Fruit fly (Drosophila melanogaster): ENCODE data around the gene Lsp1beta.

The Lsp1beta gene

DNA sequence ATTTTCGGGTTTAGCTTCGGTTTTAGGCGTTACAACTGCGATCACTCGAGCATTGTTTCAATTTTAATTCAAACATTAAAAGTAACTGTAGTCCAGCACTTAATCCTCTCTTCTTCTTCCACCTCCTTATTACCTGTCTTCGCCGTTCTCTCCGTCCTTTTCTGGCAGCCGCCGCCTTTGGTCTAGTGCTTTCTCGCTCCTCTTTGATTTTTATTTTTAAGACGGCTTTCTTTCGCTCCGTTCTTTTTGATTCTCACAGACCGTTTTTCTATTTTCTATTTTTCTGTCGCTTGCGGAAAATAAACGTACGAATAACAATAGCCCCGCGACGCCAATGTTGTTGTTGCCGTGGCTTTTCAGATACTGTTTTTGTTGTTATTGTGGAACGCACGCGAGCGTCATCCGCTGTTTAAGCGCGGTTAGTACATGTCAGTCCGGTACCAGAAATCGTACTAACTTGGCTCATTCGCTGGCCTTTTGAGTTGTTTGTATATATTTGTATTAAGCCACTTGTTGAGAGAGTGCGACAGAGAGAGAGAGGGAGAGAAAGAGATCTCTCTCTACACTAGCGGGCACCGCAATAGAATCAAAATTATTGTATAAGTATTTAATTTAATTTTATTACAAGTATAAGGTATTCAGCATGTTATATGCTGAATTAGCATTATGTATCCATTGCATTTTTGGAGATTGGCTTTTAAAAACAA lies 30.2 kb upstream of the Lsp1beta start, which contains the start of gene aru (continued):
- TF ChIP-seq Myb (GFP tag; optimal IDR thresholded peaks at IDR 0.05) (no peak), trh (GFP tag; optimal IDR thresholded peaks at IDR 0.05) (no peak), psq (GFP tag; optimal IDR thresholded peaks at IDR 0.05) (peak; percentile 2), ttk (GFP tag; IDR thresholded peaks at IDR 0.05) (no peak), CG9797 (GFP tag; optimal IDR thresholded peaks at IDR 0.05) (no peak), salm (tag; optimal IDR thresholded peaks at IDR 0.05) (no peak), CG32767 (GFP tag; IDR thresholded peaks at IDR 0.05) (0 out of 2 replicates have a peak, but pooled peaks have one; percentile 36), CG4854 (GFP tag; optimal IDR thresholded peaks at IDR 0.05) (no peak), pzg (GFP tag; optimal IDR thresholded peaks at IDR 0.05) (no peak), odd (GFP tag; optimal IDR thresholded peaks at IDR 0.05) (no peak), CG6765 (GFP tag; optimal IDR thresholded peaks at IDR 0.05) (peak; percentile 55), Gsc (GFP tag; IDR thresholded peaks at IDR 0.05) (no peak), CG1647 (GFP tag; optimal IDR thresholded peaks at IDR 0.05) (no peak), gcm2 (GFP tag; optimal IDR thresholded peaks at IDR 0.05) (no peak), Bgb (GFP tag; IDR thresholded peaks at IDR 0.05; ENCODE audit: partially characterized antibody) (0 out of 2 replicates have a peak, but pooled peaks have one; percentile 18), luna (GFP tag; optimal IDR thresholded peaks at IDR 0.05) (no peak), CG12769 (tag; optimal IDR thresholded peaks at IDR 0.05) (peak; percentile 14), CG7271 (tag; optimal IDR thresholded peaks at IDR 0.05) (no peak), Ets97D (GFP tag; optimal IDR thresholded peaks at IDR 0.05) (no peak), CG2129 (GFP tag; IDR thresholded peaks at IDR 0.05; ENCODE audit: partially characterized antibody) (no peak), CG12942 (GFP tag; optimal IDR thresholded peaks at IDR 0.05) (no peak), CG34224 (GFP tag; IDR thresholded peaks at IDR 0.05; ENCODE audit: partially characterized antibody) (no peak), Oaz (GFP tag; IDR thresholded peaks at IDR 0.05) (no peak), CG16863 (GFP tag; optimal IDR thresholded peaks at IDR 0.05) (no peak), ac (GFP tag; optimal IDR thresholded peaks at IDR 0.05) (peak; percentile 3), Atf3 (GFP tag; optimal IDR thresholded peaks at IDR 0.05) (no peak), CG1233 (GFP tag; optimal IDR thresholded peaks at IDR 0.05) (no peak), ranshi (GFP tag; IDR thresholded peaks at IDR 0.05) (peak; percentile 32; the same call in 1 of the 2 replicates), emc (GFP tag; optimal IDR thresholded peaks at IDR 0.05) (no peak), mam (GFP tag; optimal IDR thresholded peaks at IDR 0.05) (no peak), Hr51 (GFP tag; optimal IDR thresholded peaks at IDR 0.05) (peak in 1 of 2 experiments; percentile 11), sna (GFP tag; IDR thresholded peaks at IDR 0.05; ENCODE audit: partially characterized antibody) (no peak), Hr3 (GFP tag; optimal IDR thresholded peaks at IDR 0.05) (no peak), Ada2b (GFP tag; IDR thresholded peaks at IDR 0.05) (peak; percentile 32; the same call in 1 of the 2 replicates), run (tag; optimal IDR thresholded peaks at IDR 0.05) (no peak), CG15479 (GFP tag; optimal IDR thresholded peaks at IDR 0.05) (no peak), CG2116 (GFP tag; optimal IDR thresholded peaks at IDR 0.05) (no peak), CG32532 (GFP tag; IDR thresholded peaks at IDR 0.05) (no peak; the same call in 1 of the 2 replicates), CG1024 (GFP tag; IDR thresholded peaks at IDR 0.05) (no peak; the same call in 1 of the 2 replicates), inv (GFP tag; IDR thresholded peaks at IDR 0.05; ENCODE audit: partially characterized antibody) (no peak), Lhr (GFP tag; optimal IDR thresholded peaks at IDR 0.05) (no peak), CG5953 (GFP tag; IDR thresholded peaks at IDR 0.05) (no peak), CG13775 (GFP tag; optimal IDR thresholded peaks at IDR 0.05) (no peak), CG17612 (GFP tag; IDR thresholded peaks at IDR 0.05) (no peak), Nf-YB (GFP tag; optimal IDR thresholded peaks at IDR 0.05) (peak; percentile 37), CG17912 (GFP tag; optimal IDR thresholded peaks at IDR 0.05) (no peak), tup (GFP tag; optimal IDR thresholded peaks at IDR 0.05) (no peak), CG11093 (GFP tag; IDR thresholded peaks at IDR 0.05) (no peak), YL-1 (GFP tag; optimal IDR thresholded peaks at IDR 0.05) (peak; percentile 27), CG3407 (GFP tag; optimal IDR thresholded peaks at IDR 0.05) (peak; percentile 25)

Data from whole organism, embryonic.